Fruit fly (Drosophila melanogaster): ENCODE measurements around the gene RpL7-like.

dm6 chr2L:12028808-12029207 lies 27.3 kb upstream of the RpL7-like start:
- TF ChIP-seq CG8478 (optimal IDR thresholded peaks at IDR 0.05) (no peak), CTCF (optimal IDR thresholded peaks at IDR 0.05) (no peak)

All from S2 (cell line).